Worm (Caenorhabditis elegans) whole organism, mixed stage, embryonic: ENCODE measurements around the gene nstp-7.

Experiments
- mab-5 ChIP-seq: fragments of 150-350 bp; optimal IDR thresholded peaks from 2 replicates; lab custom pipeline; 2014; ENCODE audit warnings: missing biosample characterization, missing genetic modification characterization
- nhr-28 ChIP-seq: fragments of 150-350 bp; optimal IDR thresholded peaks from 2 replicates; lab custom pipeline; 2014; ENCODE audit warnings: missing biosample characterization, missing genetic modification characterization
- unc-62 ChIP-seq: fragments of 150-350 bp; optimal IDR thresholded peaks from 2 replicates; lab custom pipeline; 2014; ENCODE audit warnings: missing biosample characterization, missing genetic modification reagents, missing genetic modification characterization
- ztf-11 ChIP-seq: fragments of 150-350 bp; optimal IDR thresholded peaks from 2 replicates; lab custom pipeline; 2014; ENCODE audit warnings: missing biosample characterization, missing genetic modification characterization

ce11 chrV:574639-575038 is 7.1 kb upstream of the nstp-7 start, which contains the start of gene C14C6.13:
- TF ChIP-seq mab-5 (tag; lab: Kevin White, UChicago), result no peak
- TF ChIP-seq ztf-11, result no peak
- TF ChIP-seq unc-62 (GFP tag; lab: Kevin White, UChicago), result no peak
- TF ChIP-seq nhr-28, result no peak
